Worm (Caenorhabditis elegans): ENCODE data around the gene Y75B12B.10.
"Not testable (repeated sequence)": the region's sequence is repeated elsewhere in the genome, so short reads cannot be mapped to it uniquely, and the experiment has no call there.

Gene Y75B12B.10

ce11 chrV:15192377-15192776 lies 7.5 kb upstream of the Y75B12B.10 start, which contains the start of gene plc-2 (continued):
- TF ChIP-seq hlh-30 (tag; optimal IDR thresholded peaks at IDR 0.05; ENCODE audit: insufficient read depth), result peak; percentile 44
- no peak for TF ChIP-seq unc-130 (GFP tag; optimal IDR thresholded peaks at IDR 0.05)
- TF ChIP-seq sdz-12 (GFP tag; optimal IDR thresholded peaks at IDR 0.05), result no peak
- TF ChIP-seq cey-2 (tag; optimal IDR thresholded peaks at IDR 0.05; ENCODE audit: borderline replicate concordance, insufficient read depth), result no peak
- TF ChIP-seq hlh-11 (tag; optimal IDR thresholded peaks at IDR 0.05), result peak; percentile 88
- TF ChIP-seq nhr-237 (tag; optimal IDR thresholded peaks at IDR 0.05), result no peak
- no peak for TF ChIP-seq Y48G9A.11 (GFP tag; IDR thresholded peaks at IDR 0.05)
- TF ChIP-seq pqm-1 (tag; optimal IDR thresholded peaks at IDR 0.05), result peak; percentile 84
- no peak for TF ChIP-seq vab-7 (GFP tag; IDR thresholded peaks at IDR 0.05)
- no peak for TF ChIP-seq daf-8 (GFP tag; IDR thresholded peaks at IDR 0.05)
- no peak for TF ChIP-seq pha-4 (GFP tag; IDR thresholded peaks at IDR 0.05)
- peak; percentile 32 for TF ChIP-seq pha-4 (tag; optimal IDR thresholded peaks at IDR 0.05)
- no peak for TF ChIP-seq lin-39 (tag; optimal IDR thresholded peaks at IDR 0.05)
- peak; percentile 76 for TF ChIP-seq dmd-6 (GFP tag; IDR thresholded peaks at IDR 0.05)
- TF ChIP-seq lin-1 (GFP tag; IDR thresholded peaks at IDR 0.05), result no peak

ce11 chrV:15193909-15194308 lies 6.0 kb upstream of the Y75B12B.10 start, which contains the start of gene Y75B12B.13:
Gene Y75B12B.13, minus strand, starts transcription at chrV:15194009.
- no peak for TF ChIP-seq lir-3 (tag; optimal IDR thresholded peaks at IDR 0.05)
- no peak for TF ChIP-seq nhr-48 (tag; optimal IDR thresholded peaks at IDR 0.05)

DNA sequence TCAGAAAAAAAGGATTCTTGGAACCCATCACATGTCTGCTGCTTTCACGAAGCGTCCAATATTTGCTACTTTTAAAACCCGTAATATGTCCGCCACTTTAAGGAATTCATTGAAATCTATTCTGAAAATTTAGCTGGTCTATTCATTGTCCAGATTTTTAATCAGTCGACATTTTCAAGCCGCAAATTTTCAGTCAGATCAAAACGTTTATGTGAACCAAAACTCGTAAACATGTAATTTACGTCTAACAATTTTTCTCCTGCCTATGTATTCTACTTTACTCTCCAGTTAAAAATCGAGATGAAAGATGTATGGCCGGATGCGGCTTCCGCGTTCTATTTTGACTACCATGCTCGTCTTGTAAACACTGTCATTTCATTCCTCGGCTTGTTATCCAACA lies 1.9 kb upstream of the Y75B12B.10 start, which contains the start of gene srw-1:
TSS of gene srw-1 (plus strand) at position 301 of the 400 bp plus-strand sequence.
- TF ChIP-seq Y5F2A.4 (GFP tag; optimal IDR thresholded peaks at IDR 0.05) (no peak), duxl-1 (tag; optimal IDR thresholded peaks at IDR 0.05; ENCODE audit: poor library complexity) (no peak), F10B5.3 (tag; optimal IDR thresholded peaks at IDR 0.05) (no peak), mxl-3 (GFP tag; optimal IDR thresholded peaks at IDR 0.05) (no peak), daf-19 (GFP tag; conservative IDR thresholded peaks at IDR 0.05) (no peak), nhr-102 (tag; optimal IDR thresholded peaks at IDR 0.05) (no peak), nhr-77 (tag; optimal IDR thresholded peaks at IDR 0.05) (no peak), lin-38 (GFP tag; IDR thresholded peaks at IDR 0.05) (no peak), skn-1 (tag; optimal IDR thresholded peaks at IDR 0.05) (no peak), nhr-25 (tag; optimal IDR thresholded peaks at IDR 0.05; ENCODE audit: borderline replicate concordance, insufficient read depth) (no peak), mdl-1 (tag; optimal IDR thresholded peaks at IDR 0.05) (no peak)

- TF ChIP-seq set-16 (GFP tag; IDR thresholded peaks at IDR 0.05); pha-4 (GFP tag; IDR thresholded peaks at IDR 0.05); pha-4 (tag; optimal IDR thresholded peaks at IDR 0.05); ceh-44 (GFP tag; IDR thresholded peaks at IDR 0.05): not testable (repeated sequence)
Observed at ce11 chrV:15207681-15208080, 7.8 kb downstream of the Y75B12B.10 start, which contains the start of gene C41G6.12. Gene C41G6.12, minus strand, starts transcription at chrV:15207781.

- TF ChIP-seq unc-62 (GFP tag; optimal IDR thresholded peaks at IDR 0.05 in 1 of 2); unc-62 (tag; optimal IDR thresholded peaks at IDR 0.05); egl-43 (GFP tag; IDR thresholded peaks at IDR 0.05); madf-9 (GFP tag; conservative IDR thresholded peaks at IDR 0.05): not testable (repeated sequence)
Observed at ce11 chrV:15211869-15212268, 12.0 kb downstream of the Y75B12B.10 start, which contains the start of gene sri-24. Gene sri-24, plus strand, starts transcription at chrV:15212169.

Data from whole organism, L4 larva.